Worm (Caenorhabditis elegans) whole organism, mixed stage, embryonic: ENCODE measurements around the gene F16B4.6.

Experiments
- M03D4.4 ChIP-seq: sonication (generic microtip); optimal IDR thresholded peaks from 2 replicates; lab custom pipeline; 2017; ENCODE audit warnings: mild to moderate bottlenecking, missing genetic modification characterization, missing compliant biosample characterization
- bed-3 ChIP-seq: fragments of 200-800 bp; sonication (Bioruptor generic); optimal IDR thresholded peaks from 3 replicates; lab custom pipeline; 2018; ENCODE audit warnings: mild to moderate bottlenecking, missing genetic modification characterization, moderate library complexity, missing compliant biosample characterization
- blmp-1 ChIP-seq: fragments of 150-350 bp; optimal IDR thresholded peaks from 2 replicates; lab custom pipeline; 2014; ENCODE audit warnings: missing biosample characterization, missing genetic modification characterization
- ceh-39 ChIP-seq: fragments of 150-350 bp; optimal IDR thresholded peaks from 2 replicates; lab custom pipeline; 2014; ENCODE audit warnings: missing biosample characterization, missing genetic modification characterization
- ceh-43 ChIP-seq: fragments of 200-800 bp; sonication (Bioruptor generic); optimal IDR thresholded peaks from 2 replicates; lab custom pipeline; 2018; ENCODE audit warnings: mild to moderate bottlenecking, missing genetic modification characterization, moderate library complexity, missing compliant biosample characterization
- ces-1 ChIP-seq: fragments of 150-350 bp; optimal IDR thresholded peaks from 2 replicates; lab custom pipeline; 2014; ENCODE audit warnings: missing biosample characterization, missing genetic modification reagents, missing genetic modification characterization
- cnd-1 ChIP-seq: fragments of 200-800 bp; sonication (Bioruptor generic); optimal IDR thresholded peaks from 2 replicates; lab custom pipeline; 2018; ENCODE audit warnings: mild to moderate bottlenecking, missing genetic modification characterization, missing compliant biosample characterization
- drap-1 ChIP-seq: fragments of 200-800 bp; sonication (Bioruptor generic); optimal IDR thresholded peaks from 3 replicates; lab custom pipeline; 2018; ENCODE audit warnings: mild to moderate bottlenecking, missing genetic modification characterization, missing compliant biosample characterization
- elt-1 ChIP-seq: sonication (generic microtip); optimal IDR thresholded peaks from 2 replicates; lab custom pipeline; 2017; ENCODE audit warnings: missing genetic modification characterization, mild to moderate bottlenecking, missing compliant biosample characterization, antibody characterized with exemption, moderate library complexity, borderline replicate concordance; ENCODE audit not compliant: insufficient read depth
- elt-3 ChIP-seq: fragments of 150-350 bp; optimal IDR thresholded peaks from 2 replicates; lab custom pipeline; 2014; ENCODE audit warnings: missing biosample characterization, missing genetic modification characterization
- flh-1 ChIP-seq: fragments of 200-800 bp; sonication (Bioruptor generic); optimal IDR thresholded peaks from 2 replicates; lab custom pipeline; 2018; ENCODE audit warnings: mild to moderate bottlenecking, missing genetic modification characterization, moderate library complexity, missing compliant biosample characterization
- lin-13 ChIP-seq: fragments of 150-350 bp; optimal IDR thresholded peaks from 2 replicates; lab custom pipeline; 2014; ENCODE audit warnings: missing biosample characterization, missing genetic modification characterization
- lin-32 ChIP-seq: fragments of 200-800 bp; sonication (Bioruptor generic); optimal IDR thresholded peaks from 2 replicates; lab custom pipeline; 2018; ENCODE audit warnings: mild to moderate bottlenecking, missing genetic modification characterization, missing compliant biosample characterization
- lsy-2 ChIP-seq: fragments of 150-350 bp; optimal IDR thresholded peaks from 2 replicates; lab custom pipeline; 2014; ENCODE audit warnings: missing biosample characterization, missing genetic modification characterization
- mab-5 ChIP-seq: fragments of 150-350 bp; optimal IDR thresholded peaks from 2 replicates; lab custom pipeline; 2014; ENCODE audit warnings: missing biosample characterization, missing genetic modification characterization
- mls-2 ChIP-seq: sonication (generic microtip); optimal IDR thresholded peaks from 2 replicates; lab custom pipeline; 2016; ENCODE audit warnings: mild to moderate bottlenecking, missing genetic modification characterization, moderate library complexity, missing compliant biosample characterization
- nhr-12 ChIP-seq: fragments of 150-350 bp; optimal IDR thresholded peaks from 2 replicates; lab custom pipeline; 2014; ENCODE audit warnings: missing biosample characterization, missing genetic modification characterization
- nhr-2 ChIP-seq: fragments of 150-350 bp; optimal IDR thresholded peaks from 2 replicates; lab custom pipeline; 2014; ENCODE audit warnings: missing biosample characterization, missing genetic modification characterization
- nhr-237 ChIP-seq: fragments of 150-350 bp; optimal IDR thresholded peaks from 2 replicates; lab custom pipeline; 2014; ENCODE audit warnings: missing biosample characterization, missing genetic modification characterization
- nhr-28 ChIP-seq: fragments of 150-350 bp; optimal IDR thresholded peaks from 2 replicates; lab custom pipeline; 2014; ENCODE audit warnings: missing biosample characterization, missing genetic modification characterization
- nhr-76 ChIP-seq: sonication (generic microtip); optimal IDR thresholded peaks from 2 replicates; lab custom pipeline; 2017; ENCODE audit warnings: missing biosample characterization, missing genetic modification characterization
- pha-4 ChIP-seq: fragments of 150-350 bp; optimal IDR thresholded peaks from 2 replicates; lab custom pipeline; 2018; ENCODE audit warnings: missing biosample characterization, missing genetic modification reagents, missing genetic modification characterization
- sem-2 ChIP-seq: fragments of 200-800 bp; sonication (Bioruptor generic); optimal IDR thresholded peaks from 2 replicates; lab custom pipeline; 2018; ENCODE audit warnings: mild to moderate bottlenecking, missing genetic modification characterization, missing compliant biosample characterization
- snpc-4 ChIP-seq: fragments of 150-350 bp; optimal IDR thresholded peaks from 2 replicates; lab custom pipeline; 2014; ENCODE audit warnings: missing biosample characterization, missing genetic modification characterization
- sptf-1 ChIP-seq: sonication (generic microtip); optimal IDR thresholded peaks from 2 replicates; lab custom pipeline; 2017; ENCODE audit warnings: mild to moderate bottlenecking, missing genetic modification characterization, moderate library complexity, missing compliant biosample characterization
- tbx-8 ChIP-seq: fragments of 200-800 bp; sonication (Bioruptor generic); optimal IDR thresholded peaks from 2 replicates; lab custom pipeline; 2018; ENCODE audit warnings: mild to moderate bottlenecking, missing genetic modification characterization, moderate library complexity, missing compliant biosample characterization
- unc-120 ChIP-seq: sonication (generic microtip); optimal IDR thresholded peaks from 2 replicates; lab custom pipeline; 2017; ENCODE audit warnings: missing genetic modification characterization, missing compliant biosample characterization; ENCODE audit not compliant: poor library complexity, severe bottlenecking
- unc-39 ChIP-seq: fragments of 150-350 bp; optimal IDR thresholded peaks from 2 replicates; lab custom pipeline; 2014; ENCODE audit warnings: missing biosample characterization, missing genetic modification characterization
- zip-8 ChIP-seq: fragments of 150-350 bp; optimal IDR thresholded peaks from 2 replicates; lab custom pipeline; 2014; ENCODE audit warnings: missing biosample characterization, missing genetic modification characterization
- ztf-11 ChIP-seq: fragments of 150-350 bp; optimal IDR thresholded peaks from 2 replicates; lab custom pipeline; 2014; ENCODE audit warnings: missing biosample characterization, missing genetic modification characterization

Gene F16B4.6

DNA sequence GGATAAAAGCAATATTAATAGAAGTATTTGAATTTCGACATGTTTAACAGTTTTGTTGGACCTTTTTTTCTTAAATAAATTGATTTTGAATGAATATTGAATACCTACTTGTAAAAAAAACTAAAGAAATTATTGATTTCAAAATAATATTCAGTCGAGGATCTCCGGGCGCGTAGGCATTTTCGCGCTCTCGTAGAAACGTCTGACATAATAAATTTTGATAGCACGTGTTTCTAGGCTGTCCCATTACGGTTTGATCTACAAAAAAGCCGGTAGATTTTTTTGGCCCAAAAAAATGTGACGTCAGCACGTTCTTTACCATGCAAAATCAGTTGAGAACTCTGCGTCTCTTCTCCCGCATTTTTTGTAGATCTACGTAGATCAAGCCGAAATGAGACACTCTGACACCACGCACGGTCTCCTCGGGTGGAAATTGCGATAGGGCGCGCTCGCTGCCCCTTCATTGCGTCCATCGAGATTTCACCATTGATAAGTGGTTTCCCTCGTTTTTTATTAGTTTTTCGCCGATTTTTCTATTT is 7.6 kb downstream of the F16B4.6 start:
- no peak for TF ChIP-seq unc-120
- no peak for TF ChIP-seq lsy-2
- TF ChIP-seq nhr-76 (tag; lab: Kevin White, UChicago), result no peak
- TF ChIP-seq lin-32 (GFP tag; lab: Kevin White, UChicago), result no peak
- no peak for TF ChIP-seq ceh-43
- no peak for TF ChIP-seq tbx-8 (GFP tag; lab: Kevin White, UChicago)
- no peak for TF ChIP-seq mls-2 (tag; lab: Kevin White, UChicago)
- no peak for TF ChIP-seq nhr-2
- no peak for TF ChIP-seq unc-39 (tag; lab: Kevin White, UChicago)
- TF ChIP-seq nhr-12 (tag; lab: Kevin White, UChicago), result no peak
- no peak for TF ChIP-seq drap-1 (GFP tag; lab: Kevin White, UChicago)
- no peak for TF ChIP-seq elt-1 (tag; lab: Kevin White, UChicago)
- TF ChIP-seq bed-3 (GFP tag; lab: Kevin White, UChicago), result no peak
- no peak for TF ChIP-seq ceh-39
- no peak for TF ChIP-seq lin-13 (tag; lab: Kevin White, UChicago)
- no peak for TF ChIP-seq zip-8 (tag; lab: Kevin White, UChicago)
- TF ChIP-seq, all 35 proteins: peak for 0

DNA sequence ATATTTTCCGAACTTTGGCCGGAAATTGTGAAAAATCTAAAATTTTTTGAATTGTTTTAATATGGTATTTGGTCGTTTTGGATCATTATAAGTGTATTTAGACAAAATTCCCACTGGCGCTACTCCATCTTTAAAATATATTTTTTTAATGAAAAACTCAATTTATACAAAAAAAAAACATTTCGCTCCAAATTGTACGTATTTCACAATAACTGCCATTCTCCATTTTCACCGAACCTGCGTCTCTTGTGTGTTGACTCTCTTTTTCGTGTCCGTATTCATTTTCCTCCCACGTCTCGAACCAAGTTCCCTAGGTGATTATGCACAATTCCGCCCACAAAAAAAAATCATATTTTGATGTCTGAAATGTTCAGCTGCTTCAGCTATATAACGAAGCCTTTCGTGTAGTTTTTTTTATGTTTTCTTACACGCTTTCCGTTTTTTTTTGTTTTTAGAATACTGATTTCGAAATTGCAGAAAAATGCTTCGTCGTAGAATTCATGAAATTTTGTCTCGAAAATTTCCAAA is 13.6 kb downstream of the F16B4.6 start, which contains the start of gene F16B4.2:
Gene F16B4.2, plus strand, starts transcription at position 478 of the 528 bp plus-strand sequence.
- no peak for TF ChIP-seq sem-2 (GFP tag; lab: Kevin White, UChicago)
- no peak for TF ChIP-seq mab-5 (tag; lab: Kevin White, UChicago)
- TF ChIP-seq nhr-28, result no peak
- TF ChIP-seq unc-39 (tag; lab: Kevin White, UChicago), result no peak
- TF ChIP-seq nhr-237 (tag; lab: Kevin White, UChicago), result no peak
- no peak for TF ChIP-seq snpc-4 (tag; lab: Kevin White, UChicago)
- TF ChIP-seq cnd-1 (tag; lab: Kevin White, UChicago), result no peak

DNA sequence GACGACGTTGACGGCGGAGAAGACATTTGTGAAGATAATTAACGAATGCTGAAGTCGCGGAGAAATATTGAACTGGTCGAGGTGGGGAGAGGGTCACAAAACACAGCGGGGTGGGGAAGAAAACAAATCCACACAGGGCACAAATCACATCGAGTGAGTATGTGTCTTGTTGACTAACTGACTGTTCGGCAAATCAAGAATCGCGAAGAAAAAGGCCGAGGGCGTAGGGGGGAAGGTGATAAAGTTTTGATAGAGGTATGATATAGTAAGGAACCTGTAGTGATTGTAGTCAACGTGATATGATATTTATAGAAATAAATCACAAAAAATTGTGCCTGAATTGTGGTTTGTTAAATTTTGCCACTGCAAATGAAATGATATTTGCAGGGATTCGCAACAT is 20.8 kb downstream of the F16B4.6 start, which contains the start of gene nhr-178:
Gene nhr-178, minus strand, starts transcription at position 164 of the 400 bp plus-strand sequence.
- no peak for TF ChIP-seq nhr-237 (tag; lab: Kevin White, UChicago)
- TF ChIP-seq ceh-39, result no peak
- TF ChIP-seq lin-13 (tag; lab: Kevin White, UChicago), result no peak
- no peak for TF ChIP-seq nhr-28
- TF ChIP-seq flh-1, result no peak
- TF ChIP-seq zip-8 (tag; lab: Kevin White, UChicago), result no peak
- TF ChIP-seq drap-1 (GFP tag; lab: Kevin White, UChicago), result no peak
- no peak for TF ChIP-seq M03D4.4 (tag; lab: Kevin White, UChicago)
- no peak for TF ChIP-seq snpc-4 (tag; lab: Kevin White, UChicago)
- no peak for TF ChIP-seq blmp-1 (tag; lab: Kevin White, UChicago)
- TF ChIP-seq, all 35 proteins: peak for 0

DNA sequence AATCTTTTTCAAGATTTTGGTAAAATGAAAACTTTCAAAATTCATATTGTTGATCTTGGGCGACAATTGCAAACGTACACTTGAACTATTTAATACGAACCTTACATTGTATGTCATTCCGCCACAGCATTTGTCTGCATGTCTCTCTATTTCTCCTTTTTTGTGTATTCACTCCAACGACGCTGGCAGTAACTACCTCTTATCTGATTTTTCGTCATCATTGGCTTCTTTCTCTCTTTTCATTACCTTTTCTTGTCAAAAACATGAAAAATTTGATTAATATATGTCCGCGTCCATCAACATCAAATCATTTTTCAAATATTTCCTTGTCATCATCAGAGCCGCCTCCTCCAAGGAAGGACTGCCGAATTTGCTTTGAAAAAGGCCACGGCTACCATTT is 23.1 kb downstream of the F16B4.6 start, which contains the start of gene nhr-177:
Gene nhr-177, plus strand, starts transcription at position 167 of the 400 bp plus-strand sequence.
- no peak for TF ChIP-seq M03D4.4 (tag; lab: Kevin White, UChicago)
- TF ChIP-seq pha-4, result no peak
- no peak for TF ChIP-seq sem-2 (GFP tag; lab: Kevin White, UChicago)
- no peak for TF ChIP-seq elt-1 (tag; lab: Kevin White, UChicago)
- no peak for TF ChIP-seq ceh-39
- TF ChIP-seq elt-3 (tag; lab: Kevin White, UChicago), result no peak
- TF ChIP-seq sptf-1 (tag; lab: Kevin White, UChicago), result no peak

DNA sequence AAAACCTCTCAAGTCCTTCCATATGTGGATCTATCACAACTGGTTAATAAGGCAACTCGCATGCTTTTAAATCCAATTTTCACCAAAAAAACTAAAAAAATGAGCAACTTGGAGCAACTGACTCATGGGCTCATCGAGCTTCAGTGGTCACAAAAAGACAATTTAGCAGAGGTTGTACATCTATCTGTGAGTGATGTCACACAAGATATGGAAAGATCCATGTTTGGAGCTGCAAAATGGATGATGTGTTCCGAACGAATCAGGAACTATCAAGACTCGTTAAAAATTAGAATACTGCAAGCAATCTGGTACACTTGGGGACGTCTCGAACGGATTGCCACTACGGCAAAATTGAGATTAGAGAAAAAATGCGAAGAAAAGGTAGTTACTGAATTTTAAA is 24.6 kb downstream of the F16B4.6 start:
- TF ChIP-seq tbx-8 (GFP tag; lab: Kevin White, UChicago) (no peak), unc-39 (tag; lab: Kevin White, UChicago) (no peak), lsy-2 (no peak), unc-120 (no peak), ces-1 (GFP tag; lab: Kevin White, UChicago) (no peak), ztf-11 (tag; lab: Kevin White, UChicago) (no peak), nhr-237 (tag; lab: Kevin White, UChicago) (no peak), zip-8 (tag; lab: Kevin White, UChicago) (no peak), nhr-2 (no peak)
- TF ChIP-seq, all 35 proteins: peak for 0
